Worm (Caenorhabditis elegans): ENCODE data around the gene shl-1.
A peak's percentile ranks its signal among the peaks of the same experiment; 100 is the strongest.

The shl-1 gene

DNA sequence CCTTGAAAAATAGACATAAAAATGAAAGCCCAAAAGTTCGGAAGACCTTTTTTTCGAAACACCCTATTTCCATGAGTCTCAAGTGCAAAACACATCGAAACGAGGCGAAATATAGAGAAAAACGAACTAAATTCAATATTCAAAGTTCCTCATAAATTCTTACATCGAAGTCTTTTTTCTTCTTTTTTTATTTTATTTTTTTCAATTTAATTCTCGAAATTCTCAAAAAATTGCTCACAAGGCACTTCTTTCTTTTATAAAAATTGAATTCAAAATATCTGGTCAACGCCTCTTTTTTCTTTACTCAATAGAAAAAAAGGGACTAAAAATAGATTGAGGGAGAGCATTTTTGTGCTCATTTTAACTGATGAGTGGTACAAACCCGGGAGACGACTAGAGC, 11.3 kb upstream of the shl-1 start:
- TF ChIP-seq K11D2.4 (GFP tag; IDR thresholded peaks at IDR 0.05) (no peak), B0035.1 (tag; optimal IDR thresholded peaks at IDR 0.05) (no peak), lsl-1 (GFP tag; optimal IDR thresholded peaks at IDR 0.05) (no peak), rcor-1 (GFP tag; IDR thresholded peaks at IDR 0.05) (no peak), gei-17 (GFP tag; optimal IDR thresholded peaks at IDR 0.05) (no peak), attf-5 (GFP tag; optimal IDR thresholded peaks at IDR 0.05) (no peak), B0019.2 (GFP tag; conservative IDR thresholded peaks at IDR 0.05) (no peak), lag-1 (GFP tag; IDR thresholded peaks at IDR 0.05) (no peak), K12H6.12 (tag; optimal IDR thresholded peaks at IDR 0.05) (no peak), hmg-1.2 (GFP tag; IDR thresholded peaks at IDR 0.05) (no peak), nhr-179 (tag; optimal IDR thresholded peaks at IDR 0.05) (no peak), tbx-9 (tag; optimal IDR thresholded peaks at IDR 0.05; ENCODE audit: borderline replicate concordance) (no peak), hsf-1 (GFP tag; IDR thresholded peaks at IDR 0.05) (no peak)

DNA sequence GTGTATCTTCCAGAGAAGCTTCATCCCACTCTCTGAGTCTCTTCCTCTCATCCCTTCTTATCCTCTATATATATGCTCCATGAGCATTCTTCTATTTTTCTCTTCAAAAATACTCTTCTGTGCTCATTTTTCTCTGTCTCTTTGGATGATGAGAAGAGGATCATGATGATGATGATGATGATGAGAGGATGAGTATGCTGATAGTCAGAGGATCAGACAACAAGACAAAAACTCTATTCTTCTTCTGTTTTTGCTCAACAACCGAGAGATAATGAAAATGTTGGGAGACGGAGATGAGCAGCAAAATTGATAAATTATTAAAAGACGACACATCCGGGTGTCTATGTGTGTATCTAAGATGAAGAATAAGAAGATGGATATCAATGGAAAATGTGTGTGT, 9.5 kb upstream of the shl-1 start:
- TF ChIP-seq lin-40 (tag; optimal IDR thresholded peaks at IDR 0.05) (no peak), K12H6.12 (tag; optimal IDR thresholded peaks at IDR 0.05) (peak; percentile 30)

ce11 chrIV:6391566-6391965, 7.7 kb upstream of the shl-1 start:
- TF ChIP-seq hmg-20 (GFP tag; IDR thresholded peaks at IDR 0.05) (no peak), F49E8.2 (tag; optimal IDR thresholded peaks at IDR 0.05; ENCODE audit: insufficient read depth) (no peak), bed-1 (GFP tag; IDR thresholded peaks at IDR 0.05) (no peak), mcd-1 (GFP tag; IDR thresholded peaks at IDR 0.05) (no peak)

DNA sequence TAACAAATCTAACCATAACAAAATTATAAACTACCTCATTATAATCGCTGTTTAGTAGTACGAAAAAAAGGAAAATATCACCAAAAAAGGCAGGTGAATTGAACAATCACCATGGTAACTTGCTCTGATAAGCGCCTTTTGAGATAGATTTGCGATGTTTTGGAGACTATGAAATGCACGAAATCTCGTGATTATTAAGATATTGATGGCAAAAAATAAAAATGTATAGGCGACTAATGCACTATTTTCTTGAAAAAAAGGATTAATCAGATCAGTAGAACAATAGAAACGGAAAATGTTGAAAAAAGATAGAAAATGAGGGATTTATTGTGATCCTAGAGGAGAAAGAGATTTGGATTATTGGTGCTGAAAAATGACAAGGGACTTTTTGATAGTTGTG, 4.7 kb upstream of the shl-1 start:
- no peak for TF ChIP-seq ceh-91 (GFP tag; IDR thresholded peaks at IDR 0.05)

ce11 chrIV:6385010-6385409, 1.1 kb upstream of the shl-1 start:
- no peak for TF ChIP-seq snpc-4 (GFP tag; optimal IDR thresholded peaks at IDR 0.05)
- no peak for TF ChIP-seq snpc-4 (tag; optimal IDR thresholded peaks at IDR 0.05)
- TF ChIP-seq F39B2.1 (GFP tag; IDR thresholded peaks at IDR 0.05) = no peak
- no peak for TF ChIP-seq egrh-3 (GFP tag; IDR thresholded peaks at IDR 0.05)
- no peak for TF ChIP-seq F33H1.4 (GFP tag; IDR thresholded peaks at IDR 0.05)

DNA sequence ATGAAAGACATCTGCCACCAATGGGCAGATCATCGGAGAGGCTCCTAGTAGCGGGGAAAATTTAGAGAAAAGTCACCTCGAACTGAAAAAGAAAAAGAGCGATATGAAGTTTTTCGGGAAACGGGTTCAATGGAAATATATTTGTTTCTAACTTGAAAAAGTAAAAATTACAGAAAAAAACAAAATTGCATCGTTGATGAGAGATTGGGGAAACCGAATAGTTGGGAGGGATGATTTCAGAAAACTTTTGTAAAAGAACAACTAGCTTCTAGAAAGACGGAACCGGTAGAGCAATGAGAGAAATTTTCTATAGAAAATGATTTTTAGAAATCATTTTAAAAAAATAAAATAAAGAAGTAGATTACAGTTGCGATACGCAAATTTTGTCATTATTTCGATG, 5.5 kb downstream of the shl-1 start:
- no peak for TF ChIP-seq aptf-3 (GFP tag; IDR thresholded peaks at IDR 0.05)
- no peak for TF ChIP-seq akir-1 (GFP tag; optimal IDR thresholded peaks at IDR 0.05)
- TF ChIP-seq F10E7.11 (tag; optimal IDR thresholded peaks at IDR 0.05) = no peak
- TF ChIP-seq Y56A3A.18 (GFP tag; IDR thresholded peaks at IDR 0.05) = no peak
- TF ChIP-seq ztf-25 (GFP tag; IDR thresholded peaks at IDR 0.05) = no peak

DNA sequence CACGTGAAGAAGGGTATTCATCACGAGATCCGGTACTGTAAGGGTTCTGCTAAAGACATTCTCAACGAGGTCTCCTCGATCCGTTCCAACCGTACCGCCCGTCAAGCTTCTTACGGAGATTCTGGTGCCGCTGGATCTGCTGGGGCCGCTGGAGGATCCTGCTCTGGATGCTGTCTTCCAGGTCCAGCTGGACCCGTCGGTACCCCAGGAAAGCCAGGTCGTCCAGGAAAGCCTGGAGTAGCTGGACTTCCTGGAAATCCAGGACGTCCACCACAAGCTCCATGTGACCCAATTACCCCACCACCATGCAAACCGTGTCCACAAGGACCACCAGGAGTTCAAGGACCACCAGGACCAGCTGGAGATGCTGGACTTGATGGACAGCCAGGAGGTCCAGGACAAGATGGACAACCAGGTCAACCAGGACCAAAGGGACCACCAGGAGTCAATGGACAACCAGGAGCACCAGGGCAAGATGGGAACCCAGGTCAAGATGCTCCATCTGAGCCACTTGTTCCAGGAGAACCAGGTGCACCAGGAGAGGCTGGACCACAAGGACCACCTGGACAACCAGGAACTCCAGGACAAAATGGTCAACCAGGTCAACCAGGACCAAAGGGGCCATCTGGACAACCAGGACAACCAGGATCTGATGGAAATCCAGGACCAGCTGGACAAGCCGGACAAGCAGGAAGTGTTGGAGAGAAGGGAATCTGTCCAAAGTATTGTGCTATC, 6.4 kb downstream of the shl-1 start:
- peak; percentile 61; the same call in 1 of the 2 replicates for TF ChIP-seq egrh-3 (GFP tag; IDR thresholded peaks at IDR 0.05)
- TF ChIP-seq ceh-40 (GFP tag; IDR thresholded peaks at IDR 0.05) = no peak
- peak; percentile 88 for TF ChIP-seq zfh-2 (GFP tag; conservative IDR thresholded peaks at IDR 0.05)

All from whole organism, young adult.